Worm (Caenorhabditis elegans) whole organism, L4/young adult: ENCODE measurements around the gene T09A5.15.

Experiments
- W03F9.2 ChIP-seq: fragments of 150-350 bp; optimal IDR thresholded peaks from 2 replicates; lab custom pipeline; 2014; ENCODE audit warnings: missing biosample characterization, missing genetic modification characterization
- dao-5 ChIP-seq: sonication (generic microtip); optimal IDR thresholded peaks from 2 replicates; lab custom pipeline; 2016; ENCODE audit warnings: missing genotype, missing genetic modification characterization, moderate library complexity, missing compliant biosample characterization
- him-1 ChIP-seq: sonication (generic microtip); optimal IDR thresholded peaks from 2 replicates; lab custom pipeline; 2016; ENCODE audit warnings: missing genotype, missing genetic modification reagents, missing genetic modification characterization, missing compliant biosample characterization

ce11 chrII:7849697-7850096, 8.1 kb upstream of the T09A5.15 start, which contains the start of gene acr-7:
- TF ChIP-seq dao-5 (tag; lab: Kevin White, UChicago) (no peak), him-1 (tag; lab: Kevin White, UChicago) (no peak), W03F9.2 (tag; lab: Kevin White, UChicago) (no peak)
